Worm (Caenorhabditis elegans) whole organism, mixed stage, embryonic: ENCODE data around the gene F38H4.3.

Experiments
- lsy-2 ChIP-seq: fragments of 150-350 bp; optimal IDR thresholded peaks from 2 replicates; lab custom pipeline; 2014; ENCODE audit warnings: missing biosample characterization, missing genetic modification characterization
- mep-1 ChIP-seq: fragments of 150-350 bp; optimal IDR thresholded peaks from 2 replicates; lab custom pipeline; 2017; ENCODE audit warnings: missing biosample characterization, missing genetic modification reagents, missing genetic modification characterization, inconsistent platforms
- mls-2 ChIP-seq: sonication (generic microtip); optimal IDR thresholded peaks from 2 replicates; lab custom pipeline; 2016; ENCODE audit warnings: mild to moderate bottlenecking, missing genetic modification characterization, moderate library complexity, missing compliant biosample characterization
- nhr-12 ChIP-seq: fragments of 150-350 bp; optimal IDR thresholded peaks from 2 replicates; lab custom pipeline; 2014; ENCODE audit warnings: missing biosample characterization, missing genetic modification characterization
- nhr-2 ChIP-seq: fragments of 150-350 bp; optimal IDR thresholded peaks from 2 replicates; lab custom pipeline; 2014; ENCODE audit warnings: missing biosample characterization, missing genetic modification characterization
- pha-4 ChIP-seq: fragments of 150-350 bp; optimal IDR thresholded peaks from 2 replicates; lab custom pipeline; 2018; ENCODE audit warnings: missing biosample characterization, missing genetic modification reagents, missing genetic modification characterization
- snpc-4 ChIP-seq: fragments of 150-350 bp; optimal IDR thresholded peaks from 2 replicates; lab custom pipeline; 2014; ENCODE audit warnings: missing biosample characterization, missing genetic modification characterization
- ztf-11 ChIP-seq: fragments of 150-350 bp; optimal IDR thresholded peaks from 2 replicates; lab custom pipeline; 2014; ENCODE audit warnings: missing biosample characterization, missing genetic modification characterization

DNA sequence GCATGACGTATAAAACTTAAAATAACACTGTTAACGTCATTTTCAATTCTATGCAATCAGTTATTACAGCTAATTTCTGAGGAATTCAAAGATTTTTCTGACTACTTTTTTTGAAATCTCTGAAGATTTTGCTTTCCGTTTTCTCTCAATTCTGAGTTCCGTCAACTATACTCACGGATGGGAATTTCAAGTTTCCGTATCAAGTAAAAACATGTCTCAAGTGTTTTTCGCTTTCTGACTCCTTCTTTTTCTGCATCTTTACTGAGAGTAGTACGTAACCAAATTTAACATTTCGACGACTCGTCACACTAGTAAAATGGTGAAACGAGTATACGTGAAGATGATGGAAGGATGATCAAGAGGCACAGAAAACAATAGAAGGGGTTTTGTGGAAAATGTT lies 45.4 kb upstream of the F38H4.3 start:
- TF ChIP-seq mls-2 (no peak), nhr-2 (tag; lab: Kevin White, UChicago) (no peak), lsy-2 (tag; lab: Kevin White, UChicago) (no peak), mep-1 (tag; lab: Kevin White, UChicago) (no peak), snpc-4 (no peak), ztf-11 (tag; lab: Kevin White, UChicago) (no peak), nhr-12 (tag; lab: Kevin White, UChicago) (no peak), pha-4 (tag; lab: Kevin White, UChicago) (no peak)
